Fruit fly (Drosophila melanogaster): Measurements from ENCODE around the gene CG13074.

DNA sequence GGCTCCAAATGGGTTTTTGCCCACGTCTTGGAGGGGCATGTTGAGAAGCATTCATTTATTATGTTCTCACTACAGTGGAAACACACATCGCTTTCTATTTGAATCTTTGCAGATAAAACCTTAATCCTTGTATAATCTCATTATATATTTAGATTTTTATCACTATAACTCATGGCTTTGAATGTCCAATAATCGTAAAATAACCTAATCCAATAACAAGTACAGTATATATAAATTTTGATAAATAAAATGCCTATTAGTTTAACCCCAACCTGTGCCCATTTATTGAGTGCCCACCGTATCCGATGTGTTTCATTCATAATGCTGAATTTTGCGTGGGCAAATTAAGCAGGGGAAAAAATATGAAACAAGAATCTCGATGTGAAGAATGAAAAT lies 49.2 kb upstream of the CG13074 start:
- TF ChIP-seq Myc (optimal IDR thresholded peaks at IDR 0.05) (no peak), Sin3A (optimal IDR thresholded peaks at IDR 0.05) (no peak), h (optimal IDR thresholded peaks at IDR 0.05) (no peak), psq (optimal IDR thresholded peaks at IDR 0.05) (no peak)

Measured in Kc167 (cell line).